Worm (Caenorhabditis elegans): ENCODE data around the gene srh-118.

- no peak for TF ChIP-seq tbx-37 (GFP tag; conservative IDR thresholded peaks at IDR 0.05)
- TF ChIP-seq tra-4 (tag; optimal IDR thresholded peaks at IDR 0.05): no peak
- no peak for TF ChIP-seq hnd-1 (tag; optimal IDR thresholded peaks at IDR 0.05)
- TF ChIP-seq ama-1 (optimal IDR thresholded peaks at IDR 0.05): no peak
- TF ChIP-seq pes-1 (GFP tag; IDR thresholded peaks at IDR 0.05): no peak
- no peak for TF ChIP-seq flt-1 (GFP tag; IDR thresholded peaks at IDR 0.05)
- TF ChIP-seq scrt-1 (GFP tag; IDR thresholded peaks at IDR 0.05): no peak
- TF ChIP-seq tbx-11 (GFP tag; IDR thresholded peaks at IDR 0.05): no peak
- TF ChIP-seq sea-1 (GFP tag; conservative IDR thresholded peaks at IDR 0.05): no peak
- TF ChIP-seq ceh-36 (tag; optimal IDR thresholded peaks at IDR 0.05): no peak
- TF ChIP-seq hmbx-1 (tag; optimal IDR thresholded peaks at IDR 0.05): no peak
Observed at ce11 chrV:17530486-17530885, 34.5 kb upstream of the srh-118 start, which contains the start of gene C18D4.12.

Data from whole organism, early embryonic.